Worm (Caenorhabditis elegans) whole organism, late embryonic: ENCODE measurements around the gene K09E2.3.

Experiments
- C38D4.7 ChIP-seq: fragments of 200-800 bp; sonication (Bioruptor generic); optimal IDR thresholded peaks from 2 replicates; lab custom pipeline; 2018; ENCODE audit warnings: mild to moderate bottlenecking, missing genetic modification characterization, moderate library complexity, missing compliant biosample characterization
- K09A11.1 ChIP-seq: sonication (generic microtip); optimal IDR thresholded peaks from 2 replicates; lab custom pipeline; 2017; ENCODE audit warnings: antibody characterized with exemption, mild to moderate bottlenecking, missing genetic modification characterization, missing compliant biosample characterization; ENCODE audit not compliant: insufficient read depth
- ama-1 ChIP-seq: fragments of 150-350 bp; optimal IDR thresholded peaks from 2 replicates; lab custom pipeline; 2014
- ceh-14 ChIP-seq: sonication (generic microtip); optimal IDR thresholded peaks from 2 replicates; lab custom pipeline; 2016; ENCODE audit warnings: missing genotype, missing genetic modification characterization, missing compliant biosample characterization
- ceh-24 ChIP-seq: sonication (generic microtip); optimal IDR thresholded peaks from 2 replicates; lab custom pipeline; 2016; ENCODE audit warnings: mild to moderate bottlenecking, missing genetic modification characterization, missing compliant biosample characterization
- ceh-48 ChIP-seq: sonication (generic microtip); optimal IDR thresholded peaks from 2 replicates; lab custom pipeline; 2016; ENCODE audit warnings: missing genetic modification characterization, inconsistent platforms, missing compliant biosample characterization
- hlh-15 ChIP-seq: sonication (generic microtip); optimal IDR thresholded peaks from 2 replicates; lab custom pipeline; 2016; ENCODE audit warnings: missing genetic modification characterization, missing compliant biosample characterization
- nhr-11 ChIP-seq: fragments of 150-350 bp; optimal IDR thresholded peaks from 2 replicates; lab custom pipeline; 2014; ENCODE audit warnings: missing biosample characterization, missing genetic modification characterization
- pha-2 ChIP-seq: sonication (generic microtip); optimal IDR thresholded peaks from 2 replicates; lab custom pipeline; 2017; ENCODE audit warnings: mild to moderate bottlenecking, missing genetic modification characterization, missing compliant biosample characterization
- pha-4 ChIP-seq: fragments of 150-350 bp; optimal IDR thresholded peaks from 2 replicates; lab custom pipeline; 2018; ENCODE audit warnings: missing biosample characterization, missing genetic modification reagents, missing genetic modification characterization
- sox-4 ChIP-seq: sonication (generic microtip); optimal IDR thresholded peaks from 2 replicates; lab custom pipeline; 2017; ENCODE audit warnings: mild to moderate bottlenecking, missing genetic modification characterization, inconsistent platforms, missing compliant biosample characterization
- unc-3 ChIP-seq, 2 experiments: fragments of 200-800 bp in 1 of 2; sonication (Bioruptor generic) in 1 of 2; sonication (generic microtip) in 1 of 2; conservative IDR thresholded peaks in 1 of 2; optimal IDR thresholded peaks in 1 of 2; 2 replicates each; pipeline versions ENCODE4 v1.3.6 to Lab custom; 2016 to 2022; ENCODE audit warnings: missing compliant biosample characterization in 2 of 2, missing genetic modification characterization in 2 of 2, missing genetic modification reagents in 1 of 2
- ztf-16 ChIP-seq: sonication (generic microtip); optimal IDR thresholded peaks from 2 replicates; lab custom pipeline; 2017; ENCODE audit warnings: missing genetic modification characterization, missing compliant biosample characterization

DNA sequence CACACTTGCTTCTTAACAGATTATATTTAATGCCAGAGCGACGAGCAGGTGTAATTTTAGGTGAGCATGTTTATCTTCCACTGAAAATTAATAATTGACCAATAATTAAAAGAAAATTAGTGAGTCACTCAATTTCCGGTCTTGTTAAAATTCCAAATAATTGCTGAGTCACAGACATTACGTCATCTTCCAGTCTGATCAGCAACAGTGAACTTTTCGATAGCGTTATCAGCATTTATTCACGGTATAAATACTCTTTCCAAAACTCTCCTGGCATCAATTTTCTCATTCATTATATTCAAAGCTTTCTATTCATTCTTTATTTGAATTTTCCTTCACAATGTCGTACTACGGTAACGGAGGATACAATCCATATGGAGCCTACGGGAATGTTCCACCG lies 36.5 kb downstream of the K09E2.3 start, which contains the start of gene kreg-1:
- TF ChIP-seq pha-4 (tag; lab: Kevin White, UChicago) (no peak), C38D4.7 (GFP tag; lab: Kevin White, UChicago) (no peak), unc-3 (GFP tag; conservative IDR thresholded peaks at IDR 0.05; lab: Robert Waterston, UW) (no peak), unc-3 (tag; optimal IDR thresholded peaks at IDR 0.05; lab: Kevin White, UChicago) (no peak), K09A11.1 (tag; lab: Kevin White, UChicago) (no peak), hlh-15 (no peak), nhr-11 (tag; lab: Kevin White, UChicago) (no peak), ceh-24 (no peak), ama-1 (lab: Kevin White, UChicago) (no peak), pha-2 (tag; lab: Kevin White, UChicago) (no peak), ceh-14 (tag; lab: Kevin White, UChicago) (no peak), ceh-48 (tag; lab: Kevin White, UChicago) (no peak), ztf-16 (no peak), sox-4 (tag; lab: Kevin White, UChicago) (no peak)
